Worm (Caenorhabditis elegans) whole organism, L1 larva: ENCODE results near the gene T19H5.6.

Experiments
- C16A3.4 ChIP-seq: fragments of 150-350 bp; optimal IDR thresholded peaks from 2 replicates; lab custom pipeline; 2014; ENCODE audit warnings: missing biosample characterization, missing genetic modification characterization
- C34B4.2 ChIP-seq: sonication (generic microtip); optimal IDR thresholded peaks from 2 replicates; lab custom pipeline; 2017; ENCODE audit warnings: mild to moderate bottlenecking, missing genetic modification characterization, missing compliant biosample characterization
- F16B12.6 ChIP-seq: fragments of 150-350 bp; optimal IDR thresholded peaks from 2 replicates; lab custom pipeline; 2014; ENCODE audit warnings: missing biosample characterization, missing genetic modification characterization
- aha-1 ChIP-seq: fragments of 150-350 bp; optimal IDR thresholded peaks from 2 replicates; lab custom pipeline; 2014; ENCODE audit warnings: missing biosample characterization, missing genetic modification characterization
- alr-1 ChIP-seq: fragments of 200-800 bp; sonication (Bioruptor generic); optimal IDR thresholded peaks from 2 replicates; lab custom pipeline; 2018; ENCODE audit warnings: borderline replicate concordance, mild to moderate bottlenecking, missing genetic modification characterization, missing compliant biosample characterization
- aly-2 ChIP-seq: fragments of 150-350 bp; optimal IDR thresholded peaks from 2 replicates; lab custom pipeline; 2014; ENCODE audit warnings: missing biosample characterization, missing genetic modification characterization
- blmp-1 ChIP-seq: fragments of 150-350 bp; optimal IDR thresholded peaks from 2 replicates; lab custom pipeline; 2014; ENCODE audit warnings: missing biosample characterization, missing genetic modification characterization
- ceh-8 ChIP-seq: fragments of 200-800 bp; sonication (Bioruptor generic); optimal IDR thresholded peaks from 2 replicates; lab custom pipeline; 2018; ENCODE audit warnings: mild to moderate bottlenecking, missing genetic modification characterization, moderate library complexity, missing compliant biosample characterization
- ceh-82 ChIP-seq, 3 experiments: fragments of 150-350 bp in 1 of 3; sonication (generic microtip) in 2 of 3; optimal IDR thresholded peaks; 2 replicates each; lab custom pipeline; 2014 to 2017; ENCODE audit warnings: missing biosample characterization in 3 of 3, missing genetic modification characterization in 3 of 3
- ceh-88 ChIP-seq: fragments of 200-800 bp; sonication (Bioruptor generic); IDR thresholded peaks from 2 replicates; pipeline ENCODE4 v1.3.6; 2022; ENCODE audit warnings: missing genetic modification characterization, missing compliant biosample characterization
- ces-1 ChIP-seq: fragments of 150-350 bp; optimal IDR thresholded peaks from 2 replicates; lab custom pipeline; 2014; ENCODE audit warnings: missing biosample characterization, missing genetic modification reagents, missing genetic modification characterization
- efl-1 ChIP-seq, 4 experiments: fragments of 150-350 bp; optimal IDR thresholded peaks in 3 of 4; peaks in 1 of 4; 1 replicate in 1 of 4; 2 replicates in 3 of 4; lab custom pipeline; 2014; ENCODE audit warnings: missing biosample characterization in 2 of 4, missing genetic modification characterization in 2 of 4, missing genetic modification reagents in 2 of 4
- efl-3 ChIP-seq: fragments of 200-800 bp; sonication (Bioruptor generic); optimal IDR thresholded peaks from 2 replicates; lab custom pipeline; 2018; ENCODE audit warnings: mild to moderate bottlenecking, missing genetic modification characterization, missing compliant biosample characterization
- egl-27 ChIP-seq, 2 experiments: fragments of 150-350 bp in 1 of 2; sonication (generic microtip); optimal IDR thresholded peaks; 3 replicates each; lab custom pipeline; 2017 to 2018; ENCODE audit warnings: missing biosample characterization in 2 of 2, missing genetic modification characterization in 2 of 2, missing genetic modification reagents in 2 of 2
- elt-2 ChIP-seq: sonication (generic microtip); optimal IDR thresholded peaks from 2 replicates; lab custom pipeline; 2016; ENCODE audit warnings: missing genetic modification characterization, mild to moderate bottlenecking, inconsistent platforms, missing compliant biosample characterization, missing genetic modification reagents
- elt-3 ChIP-seq, 6 experiments: fragments of 150-350 bp in 1 of 6; sonication (generic microtip); optimal IDR thresholded peaks; 2 replicates each; lab custom pipeline; 2017 to 2018; ENCODE audit warnings: missing biosample characterization in 6 of 6, missing genetic modification characterization in 6 of 6, inconsistent platforms in 1 of 6
- ets-5 ChIP-seq: fragments of 200-800 bp; sonication (Bioruptor generic); IDR thresholded peaks from 2 replicates; pipeline ENCODE4 v1.3.6; 2022; ENCODE audit warnings: missing genetic modification characterization, missing compliant biosample characterization
- fkh-10 ChIP-seq: sonication (generic microtip); optimal IDR thresholded peaks from 2 replicates; lab custom pipeline; 2017; ENCODE audit warnings: missing biosample characterization, missing genetic modification reagents, missing genetic modification characterization
- fkh-4 ChIP-seq: sonication (generic microtip); optimal IDR thresholded peaks from 2 replicates; lab custom pipeline; 2016; ENCODE audit warnings: missing compliant biosample characterization, missing genetic modification characterization, borderline replicate concordance
- fos-1 ChIP-seq: fragments of 150-350 bp; optimal IDR thresholded peaks from 2 replicates; lab custom pipeline; 2014; ENCODE audit warnings: missing biosample characterization, missing genetic modification characterization
- grh-1 ChIP-seq: fragments of 200-800 bp; sonication (Bioruptor generic); IDR thresholded peaks from 2 replicates; pipeline ENCODE4 v1.3.6; 2022; ENCODE audit warnings: missing genetic modification reagents, missing genetic modification characterization, missing compliant biosample characterization
- hlh-17 ChIP-seq: fragments of 200-800 bp; sonication (Bioruptor generic); optimal IDR thresholded peaks from 2 replicates; lab custom pipeline; 2018; ENCODE audit warnings: missing genetic modification characterization, mild to moderate bottlenecking, missing compliant biosample characterization, moderate library complexity, borderline replicate concordance
- hlh-4 ChIP-seq: sonication (generic microtip); optimal IDR thresholded peaks from 2 replicates; lab custom pipeline; 2016; ENCODE audit warnings: mild to moderate bottlenecking, missing genetic modification characterization, missing compliant biosample characterization
- hpl-2 ChIP-seq: fragments of 150-350 bp; optimal IDR thresholded peaks from 2 replicates; lab custom pipeline; 2014; ENCODE audit warnings: missing biosample characterization, missing genetic modification reagents, missing genetic modification characterization
- lin-15B ChIP-seq: fragments of 150-350 bp; sonication (generic microtip); optimal IDR thresholded peaks from 3 replicates; lab custom pipeline; 2014; ENCODE audit warnings: missing biosample characterization, missing genetic modification characterization
- lin-35 ChIP-seq, 2 experiments: fragments of 150-350 bp; optimal IDR thresholded peaks; 2 replicates each; lab custom pipeline; 2014; ENCODE audit warnings: missing biosample characterization in 2 of 2, missing genetic modification characterization in 2 of 2, missing genetic modification reagents in 2 of 2
- lir-3 ChIP-seq: sonication (generic microtip); optimal IDR thresholded peaks from 2 replicates; lab custom pipeline; 2016; ENCODE audit warnings: mild to moderate bottlenecking, missing genetic modification characterization, moderate library complexity, missing compliant biosample characterization; ENCODE audit not compliant: poor library complexity
- mdl-1 ChIP-seq, 2 experiments: fragments of 150-350 bp; optimal IDR thresholded peaks; 2 replicates each; lab custom pipeline; 2014 to 2017; ENCODE audit warnings: missing biosample characterization in 2 of 2, missing genetic modification characterization in 2 of 2, inconsistent platforms in 1 of 2
- mep-1 ChIP-seq: fragments of 150-350 bp; optimal IDR thresholded peaks from 2 replicates; lab custom pipeline; 2014; ENCODE audit warnings: missing biosample characterization, missing genetic modification characterization
- nhr-11 ChIP-seq: fragments of 150-350 bp; optimal IDR thresholded peaks from 2 replicates; lab custom pipeline; 2014; ENCODE audit warnings: missing biosample characterization, missing genetic modification characterization
- nhr-19 ChIP-seq: fragments of 200-800 bp; sonication (Bioruptor generic); conservative IDR thresholded peaks from 2 replicates; pipeline ENCODE4 v1.3.6; 2022; ENCODE audit warnings: missing genetic modification characterization, missing compliant biosample characterization
- nhr-20 ChIP-seq: sonication (generic microtip); optimal IDR thresholded peaks from 2 replicates; lab custom pipeline; 2016; ENCODE audit warnings: mild to moderate bottlenecking, missing genetic modification characterization, missing compliant biosample characterization
- nhr-71 ChIP-seq: sonication (generic microtip); optimal IDR thresholded peaks from 2 replicates; lab custom pipeline; 2016; ENCODE audit warnings: mild to moderate bottlenecking, missing genetic modification characterization, moderate library complexity, missing compliant biosample characterization
- nhr-84 ChIP-seq: sonication (generic microtip); optimal IDR thresholded peaks from 2 replicates; lab custom pipeline; 2017; ENCODE audit warnings: missing biosample characterization, missing genetic modification characterization
- nhr-90 ChIP-seq: sonication (generic microtip); optimal IDR thresholded peaks from 2 replicates; lab custom pipeline; 2016; ENCODE audit warnings: mild to moderate bottlenecking, missing genetic modification characterization, missing compliant biosample characterization; ENCODE audit not compliant: poor library complexity
- pag-3 ChIP-seq: sonication (generic microtip); optimal IDR thresholded peaks from 2 replicates; lab custom pipeline; 2017; ENCODE audit warnings: missing genetic modification characterization, mild to moderate bottlenecking, missing compliant biosample characterization, antibody characterized with exemption, borderline replicate concordance; ENCODE audit not compliant: insufficient read depth
- pqm-1 ChIP-seq: sonication (generic microtip); optimal IDR thresholded peaks from 3 replicates; lab custom pipeline; 2017; ENCODE audit warnings: missing biosample characterization, missing genetic modification characterization
- rnt-1 ChIP-seq: sonication (generic microtip); optimal IDR thresholded peaks from 2 replicates; lab custom pipeline; 2016; ENCODE audit warnings: mild to moderate bottlenecking, missing genetic modification characterization, moderate library complexity, missing compliant biosample characterization
- skn-1 ChIP-seq: fragments of 150-350 bp; optimal IDR thresholded peaks from 2 replicates; lab custom pipeline; 2014; ENCODE audit warnings: missing biosample characterization, missing genetic modification characterization
- snu-23 ChIP-seq: sonication (generic microtip); optimal IDR thresholded peaks from 2 replicates; lab custom pipeline; 2016; ENCODE audit warnings: missing genetic modification characterization, missing compliant biosample characterization
- sox-4 ChIP-seq: sonication (generic microtip); optimal IDR thresholded peaks from 2 replicates; lab custom pipeline; 2016; ENCODE audit warnings: missing genetic modification characterization, missing compliant biosample characterization
- sptf-1 ChIP-seq: fragments of 150-350 bp; optimal IDR thresholded peaks from 2 replicates; lab custom pipeline; 2014; ENCODE audit warnings: missing biosample characterization, missing genetic modification characterization
- sup-37 ChIP-seq: fragments of 200-800 bp; sonication (Bioruptor generic); optimal IDR thresholded peaks from 2 replicates; lab custom pipeline; 2018; ENCODE audit warnings: mild to moderate bottlenecking, missing genetic modification characterization, missing compliant biosample characterization
- swsn-7 ChIP-seq: sonication (generic microtip); optimal IDR thresholded peaks from 2 replicates; lab custom pipeline; 2016; ENCODE audit warnings: missing genetic modification characterization, missing compliant biosample characterization
- tlp-1 ChIP-seq: fragments of 150-350 bp; optimal IDR thresholded peaks from 2 replicates; lab custom pipeline; 2014; ENCODE audit warnings: missing biosample characterization, missing genetic modification characterization
- unc-30 ChIP-seq: sonication (generic microtip); optimal IDR thresholded peaks from 2 replicates; lab custom pipeline; 2017; ENCODE audit warnings: missing biosample characterization, missing genetic modification characterization
- unc-62 ChIP-seq: fragments of 150-350 bp; optimal IDR thresholded peaks from 2 replicates; lab custom pipeline; 2014; ENCODE audit warnings: missing biosample characterization, missing genetic modification reagents, missing genetic modification characterization
- unc-86 ChIP-seq: sonication (generic microtip); optimal IDR thresholded peaks from 2 replicates; lab custom pipeline; 2016; ENCODE audit warnings: missing genetic modification characterization, missing compliant biosample characterization
- xbp-1 ChIP-seq: sonication (generic microtip); optimal IDR thresholded peaks from 2 replicates; lab custom pipeline; 2016; ENCODE audit warnings: missing genetic modification characterization, missing compliant biosample characterization
- zip-4 ChIP-seq: fragments of 200-800 bp; sonication (Bioruptor generic); optimal IDR thresholded peaks from 2 replicates; lab custom pipeline; 2018; ENCODE audit warnings: mild to moderate bottlenecking, missing genetic modification characterization, moderate library complexity, missing compliant biosample characterization
- ztf-4 ChIP-seq: fragments of 150-350 bp; optimal IDR thresholded peaks from 2 replicates; lab custom pipeline; 2014; ENCODE audit warnings: missing biosample characterization, missing genetic modification characterization

Gene T19H5.6

DNA sequence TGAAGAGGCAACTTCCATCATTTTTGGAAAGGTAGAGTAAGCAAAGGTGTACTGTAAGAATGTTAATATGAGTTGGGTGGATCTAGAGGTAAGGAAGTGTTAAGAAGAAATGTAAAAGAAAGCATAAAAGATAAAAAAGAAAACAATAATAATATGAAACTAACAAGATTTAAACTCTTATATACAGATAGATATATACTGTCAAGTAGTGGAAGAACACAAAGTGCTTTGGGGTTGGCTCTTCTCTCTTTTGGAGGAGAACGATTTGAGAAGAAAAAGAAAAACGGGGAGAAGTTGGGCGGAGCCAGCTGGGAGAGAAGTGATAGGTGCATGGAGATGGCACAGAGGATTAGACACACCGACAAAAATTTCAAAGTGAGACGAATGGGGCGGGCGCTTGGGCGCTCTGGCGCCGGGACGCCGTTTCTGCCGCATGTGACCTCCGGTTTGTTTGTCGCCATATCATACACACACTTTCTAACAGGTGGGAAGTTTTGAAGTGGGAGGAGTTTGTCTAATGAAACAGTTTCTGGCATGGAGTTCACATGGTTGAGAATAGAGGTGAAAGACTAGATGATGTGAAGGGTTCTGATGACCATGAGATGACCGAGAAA is 17.4 kb upstream of the T19H5.6 start, which contains the start of gene T19H5.4 (continued):
- TF ChIP-seq ces-1 (GFP tag; lab: Kevin White, UChicago): no peak
- TF ChIP-seq elt-3 (tag; optimal IDR thresholded peaks at IDR 0.05; lab: Kevin White, UChicago): peak in 4 of 6 experiments; percentile 45 to 68 (median 60)
- TF ChIP-seq unc-62: no peak
- no peak for TF ChIP-seq ceh-88 (GFP tag; lab: Robert Waterston, UW)
- no peak for TF ChIP-seq nhr-11
- TF ChIP-seq aha-1 (tag; lab: Kevin White, UChicago): no peak
- TF ChIP-seq lir-3 (tag; lab: Kevin White, UChicago): peak; percentile 12
- TF ChIP-seq efl-3 (GFP tag; lab: Kevin White, UChicago): no peak
- no peak for TF ChIP-seq fkh-10 (GFP tag; lab: Kevin White, UChicago)
- TF ChIP-seq nhr-20 (tag; lab: Kevin White, UChicago): peak; percentile 85
- peak; percentile 15 to 61 for TF ChIP-seq lin-35 (GFP tag; optimal IDR thresholded peaks at IDR 0.05; lab: Kevin White, UChicago)
- no peak for TF ChIP-seq tlp-1 (tag; lab: Kevin White, UChicago)
- no peak for TF ChIP-seq zip-4 (GFP tag; lab: Kevin White, UChicago)
- TF ChIP-seq pag-3: no peak
- no peak for TF ChIP-seq ceh-8
- TF ChIP-seq ets-5 (GFP tag; lab: Robert Waterston, UW): no peak
- TF ChIP-seq unc-30: no peak
- TF ChIP-seq hlh-4 (tag; lab: Kevin White, UChicago): no peak
- TF ChIP-seq fos-1 (tag; lab: Kevin White, UChicago): no peak
- peak; percentile 26 for TF ChIP-seq swsn-7 (tag; lab: Kevin White, UChicago)
- peak; percentile 74 for TF ChIP-seq nhr-90
- no peak for TF ChIP-seq alr-1 (tag; lab: Kevin White, UChicago)
- peak; percentile 81 for TF ChIP-seq nhr-71 (tag; lab: Kevin White, UChicago)
- no peak for TF ChIP-seq sptf-1 (tag; lab: Kevin White, UChicago)
- TF ChIP-seq blmp-1 (tag; lab: Kevin White, UChicago): peak; percentile 64
- no peak for TF ChIP-seq fkh-4
- peak; percentile 61 for TF ChIP-seq nhr-19
- no peak for TF ChIP-seq lin-15B (tag; lab: Kevin White, UChicago)
- TF ChIP-seq elt-2 (tag; lab: Kevin White, UChicago): peak; percentile 65
- no peak for TF ChIP-seq F16B12.6 (tag; lab: Kevin White, UChicago)
- no peak for TF ChIP-seq hlh-17 (GFP tag; lab: Kevin White, UChicago)
- no peak for TF ChIP-seq sup-37
- peak; percentile 40; the same call in 1 of the 2 replicates for TF ChIP-seq grh-1 (GFP tag; lab: Robert Waterston, UW)
- TF ChIP-seq sox-4 (tag; lab: Kevin White, UChicago): no peak
- TF ChIP-seq pqm-1: no peak
- peak; percentile 66 for TF ChIP-seq snu-23
- TF ChIP-seq rnt-1 (tag; lab: Kevin White, UChicago): peak; percentile 38
- TF ChIP-seq egl-27 (tag; optimal IDR thresholded peaks at IDR 0.05; lab: Kevin White, UChicago): peak in 1 of 2 experiments; percentile 20
- TF ChIP-seq efl-1 (optimal IDR thresholded peaks at IDR 0.05; lab: Kevin White, UChicago): peak; percentile 8 to 11
- TF ChIP-seq efl-1 (GFP tag; optimal IDR thresholded peaks at IDR 0.05 in 1 of 2; lab: Kevin White, UChicago): peak in 1 of 2 experiments; percentile 90
- no peak for TF ChIP-seq hpl-2 (GFP tag; lab: Kevin White, UChicago)
- peak; percentile 3 to 16 (median 12) for TF ChIP-seq ceh-82 (tag; optimal IDR thresholded peaks at IDR 0.05; lab: Kevin White, UChicago)
- no peak for TF ChIP-seq unc-86 (tag; lab: Kevin White, UChicago)
- no peak for TF ChIP-seq nhr-84 (tag; lab: Kevin White, UChicago)
- TF ChIP-seq mep-1 (tag; lab: Kevin White, UChicago): no peak
- no peak for TF ChIP-seq ztf-4 (tag; lab: Kevin White, UChicago)
- TF ChIP-seq mdl-1 (tag; optimal IDR thresholded peaks at IDR 0.05; lab: Kevin White, UChicago): peak in 1 of 2 experiments; percentile 73
- TF ChIP-seq C16A3.4 (tag; lab: Kevin White, UChicago): peak; percentile 37
- no peak for TF ChIP-seq aly-2 (tag; lab: Kevin White, UChicago)
- TF ChIP-seq xbp-1 (tag; lab: Kevin White, UChicago): peak; percentile 18
- peak; percentile 34 for TF ChIP-seq skn-1 (tag; lab: Kevin White, UChicago)
- TF ChIP-seq C34B4.2 (tag; lab: Kevin White, UChicago): no peak
